Worm (Caenorhabditis elegans) whole organism, midembryonic: ENCODE results near the gene Y38E10A.22.

Source experiments
- T22C8.4 ChIP-seq: fragments of 200-800 bp; sonication (Bioruptor generic); IDR thresholded peaks from 2 replicates; pipeline ENCODE4 v1.3.6; 2022; ENCODE audit warnings: missing genetic modification characterization, missing compliant biosample characterization
- cog-1 ChIP-seq: sonication (generic microtip); optimal IDR thresholded peaks from 2 replicates; lab custom pipeline; 2016; ENCODE audit warnings: missing genetic modification characterization, missing compliant biosample characterization
- flt-1 ChIP-seq: fragments of 200-800 bp; sonication (Bioruptor generic); IDR thresholded peaks from 2 replicates; pipeline ENCODE4 v1.3.6; 2022; ENCODE audit warnings: missing genetic modification characterization, missing compliant biosample characterization
- tab-1 ChIP-seq: fragments of 200-800 bp; sonication (Bioruptor generic); IDR thresholded peaks from 2 replicates; pipeline ENCODE4 v1.3.6; 2022; ENCODE audit warnings: missing genetic modification characterization, missing compliant biosample characterization

- no peak for TF ChIP-seq cog-1
- no peak for TF ChIP-seq flt-1 (GFP tag; lab: Robert Waterston, UW)
- no peak for TF ChIP-seq T22C8.4 (GFP tag; lab: Robert Waterston, UW)
- TF ChIP-seq tab-1 (GFP tag; lab: Robert Waterston, UW) = no peak
These were observed 11.7 kb upstream of the Y38E10A.22 start for ce11 chrII:12689333-12689732.
